Worm (Caenorhabditis elegans): Measurements from ENCODE around the gene arx-5.

Gene arx-5

DNA sequence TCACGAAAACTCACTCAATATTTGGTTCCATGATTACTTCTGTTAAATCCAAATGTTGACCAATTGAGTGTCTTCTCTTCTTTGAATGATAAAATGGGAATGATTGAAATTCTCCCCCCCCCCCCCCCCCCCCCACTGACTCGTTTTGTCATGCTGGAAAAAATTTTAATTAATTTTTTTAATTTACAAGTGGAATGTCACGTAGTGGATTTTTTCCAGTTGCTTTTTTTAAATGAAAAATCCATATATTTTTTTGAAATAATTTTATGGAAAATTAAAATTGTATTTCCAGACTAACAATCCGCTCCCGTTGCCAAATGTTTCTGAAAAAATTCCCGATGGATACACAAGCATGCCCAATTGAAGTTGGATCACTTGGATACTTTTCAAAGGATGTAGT is 28.5 kb downstream of the arx-5 start, which contains the start of gene BE10.1:
BE10.1 (minus strand) TSS at position 101 of the 400 bp plus-strand sequence.
- TF ChIP-seq efl-1 (optimal IDR thresholded peaks at IDR 0.05) (no peak), efl-1 (GFP tag; optimal IDR thresholded peaks at IDR 0.05 in 1 of 2) (no peak), blmp-1 (tag; optimal IDR thresholded peaks at IDR 0.05) (no peak), hlh-4 (tag; optimal IDR thresholded peaks at IDR 0.05) (no peak), pag-3 (tag; optimal IDR thresholded peaks at IDR 0.05; ENCODE audit: borderline replicate concordance, insufficient read depth) (no peak), lin-35 (GFP tag; optimal IDR thresholded peaks at IDR 0.05) (no peak)

DNA sequence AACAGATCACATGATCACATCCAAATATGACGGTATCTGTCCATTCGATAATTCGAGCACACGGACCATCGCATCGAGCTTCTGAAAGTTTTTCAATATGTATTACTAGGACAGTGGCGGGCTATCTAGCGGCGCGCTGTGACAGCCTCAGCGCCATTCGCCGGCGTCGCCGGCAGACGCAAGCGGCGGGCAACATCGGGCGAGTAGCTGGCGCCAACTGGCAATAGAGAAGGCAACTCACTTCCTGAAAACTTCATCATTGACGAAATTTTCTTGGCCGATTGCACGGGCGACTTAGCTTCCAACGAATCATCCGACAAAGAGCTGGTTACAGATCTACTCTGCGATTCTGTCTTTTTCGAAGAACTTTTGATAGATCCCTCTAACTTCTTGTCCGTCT is 29.7 kb downstream of the arx-5 start:
- TF ChIP-seq ces-1 (GFP tag; optimal IDR thresholded peaks at IDR 0.05) (no peak), ets-5 (GFP tag; IDR thresholded peaks at IDR 0.05) (no peak), elt-2 (tag; optimal IDR thresholded peaks at IDR 0.05) (no peak), ceh-82 (tag; optimal IDR thresholded peaks at IDR 0.05) (no peak), nhr-237 (tag; optimal IDR thresholded peaks at IDR 0.05) (no peak), dsc-1 (tag; optimal IDR thresholded peaks at IDR 0.05) (no peak), nhr-19 (GFP tag; conservative IDR thresholded peaks at IDR 0.05) (no peak), lin-15B (tag; optimal IDR thresholded peaks at IDR 0.05) (no peak), rnt-1 (tag; optimal IDR thresholded peaks at IDR 0.05) (no peak), nhr-90 (tag; optimal IDR thresholded peaks at IDR 0.05; ENCODE audit: poor library complexity) (no peak), ceh-8 (GFP tag; optimal IDR thresholded peaks at IDR 0.05) (no peak), vab-15 (tag; optimal IDR thresholded peaks at IDR 0.05) (no peak), fos-1 (tag; optimal IDR thresholded peaks at IDR 0.05) (no peak), nhr-84 (tag; optimal IDR thresholded peaks at IDR 0.05) (no peak), blmp-1 (tag; optimal IDR thresholded peaks at IDR 0.05) (no peak), ztf-4 (tag; optimal IDR thresholded peaks at IDR 0.05) (no peak), nhr-20 (tag; optimal IDR thresholded peaks at IDR 0.05) (no peak), nhr-71 (tag; optimal IDR thresholded peaks at IDR 0.05) (no peak), unc-130 (tag; optimal IDR thresholded peaks at IDR 0.05) (no peak)

DNA sequence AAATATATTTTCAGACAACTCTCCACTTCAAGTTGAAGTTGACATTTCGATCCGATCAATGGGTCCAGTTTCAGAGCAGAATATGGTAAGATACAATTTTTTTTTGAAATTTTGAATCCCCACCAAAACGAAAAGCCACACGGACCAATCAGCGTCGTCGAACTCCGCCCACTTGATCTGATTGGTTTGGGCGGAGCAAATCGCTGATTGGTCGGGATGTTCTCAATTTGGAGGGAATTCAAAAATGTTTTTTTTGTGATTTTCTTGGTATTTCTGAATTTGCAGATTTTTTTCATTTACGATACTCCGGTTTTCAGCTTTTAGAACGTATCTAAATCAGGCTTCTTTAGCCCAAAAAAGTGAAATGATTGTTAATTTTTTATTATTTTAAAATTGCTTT is 32.5 kb downstream of the arx-5 start:
- no peak for TF ChIP-seq ztf-4 (tag; optimal IDR thresholded peaks at IDR 0.05)
- no peak for TF ChIP-seq swsn-7 (tag; optimal IDR thresholded peaks at IDR 0.05)
- no peak for TF ChIP-seq nhr-47 (tag; optimal IDR thresholded peaks at IDR 0.05)
- no peak for TF ChIP-seq lir-3 (tag; optimal IDR thresholded peaks at IDR 0.05; ENCODE audit: poor library complexity)
- TF ChIP-seq nhr-77 (tag; optimal IDR thresholded peaks at IDR 0.05), result no peak
- TF ChIP-seq lin-15B (tag; optimal IDR thresholded peaks at IDR 0.05), result no peak
- TF ChIP-seq mab-9 (GFP tag; IDR thresholded peaks at IDR 0.05), result no peak
- TF ChIP-seq pax-3 (tag; optimal IDR thresholded peaks at IDR 0.05), result no peak
- no peak for TF ChIP-seq lin-14 (GFP tag; optimal IDR thresholded peaks at IDR 0.05)
- no peak for TF ChIP-seq nhr-84 (tag; optimal IDR thresholded peaks at IDR 0.05)
- no peak for TF ChIP-seq dpl-1 (GFP tag; optimal IDR thresholded peaks at IDR 0.05)
- no peak for TF ChIP-seq blmp-1 (tag; optimal IDR thresholded peaks at IDR 0.05)
- TF ChIP-seq pag-3 (tag; optimal IDR thresholded peaks at IDR 0.05; ENCODE audit: borderline replicate concordance, insufficient read depth), result no peak

DNA sequence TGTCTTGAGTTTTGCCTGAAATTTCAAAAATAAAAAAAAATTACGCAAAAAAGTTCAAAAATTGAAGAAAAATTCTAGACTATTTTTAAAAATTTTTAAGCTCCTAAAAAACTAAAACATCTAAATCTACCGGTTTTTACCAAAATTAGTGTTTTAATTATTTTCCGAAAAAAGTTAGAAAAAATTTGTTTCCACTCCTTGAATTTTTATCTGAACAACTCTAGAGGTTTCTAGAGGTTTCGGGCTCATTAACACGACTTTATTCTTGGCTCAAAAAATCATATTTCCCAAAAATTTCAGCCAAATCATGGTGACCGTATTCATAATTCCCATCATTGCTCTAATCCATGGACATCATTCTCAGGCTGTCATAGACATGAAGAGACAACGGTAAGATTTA is 33.0 kb downstream of the arx-5 start, which contains the start of gene lgc-37:
lgc-37 (plus strand) TSS at position 301 of the 400 bp plus-strand sequence.
- TF ChIP-seq nhr-11 (tag; optimal IDR thresholded peaks at IDR 0.05) (no peak), sptf-1 (tag; optimal IDR thresholded peaks at IDR 0.05) (no peak), vab-15 (tag; optimal IDR thresholded peaks at IDR 0.05) (no peak), ceh-8 (GFP tag; optimal IDR thresholded peaks at IDR 0.05) (no peak), hpl-2 (GFP tag; optimal IDR thresholded peaks at IDR 0.05) (no peak)

DNA sequence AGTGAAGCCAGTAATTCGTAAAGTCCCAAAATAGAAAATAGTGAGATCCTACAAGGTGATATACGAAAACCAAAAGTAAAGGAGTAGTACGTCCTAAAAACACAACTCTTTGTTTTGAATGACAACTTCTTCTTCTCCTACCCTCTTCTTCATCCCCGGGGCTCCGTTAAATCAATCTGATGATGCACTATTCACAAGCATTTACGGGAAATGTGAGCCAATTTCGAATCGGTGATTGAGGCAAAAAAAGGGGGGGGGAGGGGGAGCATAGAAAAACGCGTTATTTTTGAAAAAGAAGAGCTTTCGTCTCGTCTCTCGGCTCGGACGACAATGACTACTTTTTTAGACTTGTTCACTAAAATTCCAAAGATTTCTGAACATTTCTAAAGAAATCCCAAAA is 34.0 kb downstream of the arx-5 start:
- TF ChIP-seq ztf-4 (tag; optimal IDR thresholded peaks at IDR 0.05), result no peak
- no peak for TF ChIP-seq irx-1 (tag; optimal IDR thresholded peaks at IDR 0.05)
- TF ChIP-seq unc-130 (tag; optimal IDR thresholded peaks at IDR 0.05), result no peak
- no peak for TF ChIP-seq egl-27 (tag; optimal IDR thresholded peaks at IDR 0.05)
- TF ChIP-seq mef-2 (tag; optimal IDR thresholded peaks at IDR 0.05), result no peak
- TF ChIP-seq unc-62 (GFP tag; optimal IDR thresholded peaks at IDR 0.05), result no peak
- TF ChIP-seq C34B4.2 (tag; optimal IDR thresholded peaks at IDR 0.05), result no peak
- TF ChIP-seq aha-1 (tag; optimal IDR thresholded peaks at IDR 0.05), result no peak
- TF ChIP-seq fkh-10 (GFP tag; optimal IDR thresholded peaks at IDR 0.05), result peak; percentile 82

All from whole organism, L1 larva.